Fruit fly (Drosophila melanogaster): Measurements from ENCODE around the gene CG14546.

The CG14546 gene

DNA sequence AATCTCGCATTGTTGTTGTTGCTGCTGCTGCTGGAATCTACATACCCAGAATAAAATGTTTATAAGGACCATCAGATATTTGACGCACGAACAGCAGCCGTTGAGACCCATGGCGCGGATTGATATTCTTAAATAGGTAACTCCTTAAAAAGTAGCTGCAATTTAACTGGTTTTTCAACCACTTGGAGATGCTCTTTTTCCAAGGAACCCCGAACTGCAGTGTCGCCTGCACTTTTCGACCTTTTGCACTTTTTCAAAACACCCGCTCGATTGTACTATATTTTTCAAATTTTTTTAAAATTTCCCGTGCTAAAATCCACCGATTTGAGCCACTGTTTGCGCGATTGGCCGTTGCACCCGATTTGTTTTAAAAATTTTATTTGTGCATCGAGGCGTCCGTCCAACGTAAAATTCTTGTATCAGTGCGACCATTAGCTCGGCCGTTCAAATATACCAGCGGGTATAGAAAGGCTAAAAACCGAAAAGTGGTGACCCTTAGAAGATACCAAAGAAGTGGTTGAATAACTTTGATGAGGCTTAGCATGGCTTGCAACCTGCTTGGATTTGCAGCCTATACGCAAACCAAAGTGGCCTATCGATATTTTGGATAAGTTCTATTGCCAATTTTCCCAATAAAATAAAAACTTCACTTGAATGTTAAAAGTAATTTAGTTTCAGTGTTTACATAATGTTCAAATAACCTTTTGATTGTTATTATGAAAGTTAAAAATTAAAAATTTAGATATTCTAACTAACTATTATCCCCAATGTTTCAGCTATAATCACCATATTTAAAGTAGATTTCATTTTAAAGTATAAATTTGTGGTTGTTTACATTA, 41.2 kb downstream of the CG14546 start, which contains the start of gene Tsp96F (continued):
- TF ChIP-seq sug (tag; optimal IDR thresholded peaks at IDR 0.05): no peak
- no peak for TF ChIP-seq CG6689 (GFP tag; IDR thresholded peaks at IDR 0.05)
- TF ChIP-seq CG3995 (GFP tag; optimal IDR thresholded peaks at IDR 0.05): peak; percentile 39
- no peak for TF ChIP-seq CG11695 (GFP tag; IDR thresholded peaks at IDR 0.05)
- TF ChIP-seq en (GFP tag; optimal IDR thresholded peaks at IDR 0.05): no peak
- TF ChIP-seq CG15696 (tag; optimal IDR thresholded peaks at IDR 0.05): peak; percentile 4
- TF ChIP-seq dmrt99B (tag; optimal IDR thresholded peaks at IDR 0.05): no peak
- no peak for TF ChIP-seq CG8924 (tag; optimal IDR thresholded peaks at IDR 0.05)
- no peak for TF ChIP-seq luna (GFP tag; optimal IDR thresholded peaks at IDR 0.05)
- TF ChIP-seq CG12219 (GFP tag; optimal IDR thresholded peaks at IDR 0.05): peak; percentile 6
- TF ChIP-seq lbe (GFP tag; optimal IDR thresholded peaks at IDR 0.05): no peak
- TF ChIP-seq toy (GFP tag; IDR thresholded peaks at IDR 0.05): no peak
- peak; percentile 71 for TF ChIP-seq Bgb (GFP tag; IDR thresholded peaks at IDR 0.05; ENCODE audit: partially characterized antibody)
- TF ChIP-seq CG12659 (GFP tag; optimal IDR thresholded peaks at IDR 0.05): peak; percentile 52
- peak; percentile 51; the same call in 1 of the 2 replicates for TF ChIP-seq chm (GFP tag; IDR thresholded peaks at IDR 0.05)
- TF ChIP-seq Med (GFP tag): peak; percentile 83
- TF ChIP-seq E2f1 (GFP tag; IDR thresholded peaks at IDR 0.05): no peak
- TF ChIP-seq CG11560 (tag; IDR thresholded peaks at IDR 0.05): no peak; the same call in 2 of the 3 replicates
- peak; percentile 87 for TF ChIP-seq CG9797 (GFP tag; optimal IDR thresholded peaks at IDR 0.05)
- TF ChIP-seq CG18764 (GFP tag; optimal IDR thresholded peaks at IDR 0.05): no peak
- no peak for TF ChIP-seq fu2 (GFP tag; optimal IDR thresholded peaks at IDR 0.05)
- TF ChIP-seq bowl (GFP tag; IDR thresholded peaks at IDR 0.05): no peak
- no peak for TF ChIP-seq Kr (GFP tag; optimal IDR thresholded peaks at IDR 0.05)
- TF ChIP-seq fru (optimal IDR thresholded peaks at IDR 0.05): no peak
- no peak for TF ChIP-seq Bdp1 (GFP tag; optimal IDR thresholded peaks at IDR 0.05)
- TF ChIP-seq mld (GFP tag; IDR thresholded peaks at IDR 0.05; ENCODE audit: partially characterized antibody): no peak
- TF ChIP-seq ato (GFP tag; IDR thresholded peaks at IDR 0.05; ENCODE audit: partially characterized antibody): peak; percentile 13; the same call in 1 of the 2 replicates
- no peak for TF ChIP-seq tgo (GFP tag; IDR thresholded peaks at IDR 0.05)
- no peak for TF ChIP-seq pros (GFP tag; optimal IDR thresholded peaks at IDR 0.05)
- TF ChIP-seq Elba2 (GFP tag; optimal IDR thresholded peaks at IDR 0.05): no peak
- no peak for TF ChIP-seq CG5245 (GFP tag; optimal IDR thresholded peaks at IDR 0.05)
- no peak for TF ChIP-seq tin (GFP tag; optimal IDR thresholded peaks at IDR 0.05)
- no peak for TF ChIP-seq Neu2 (GFP tag; optimal IDR thresholded peaks at IDR 0.05; ENCODE audit: borderline replicate concordance)
- TF ChIP-seq emc (GFP tag; optimal IDR thresholded peaks at IDR 0.05): no peak
- TF ChIP-seq knrl (GFP tag; IDR thresholded peaks at IDR 0.05; ENCODE audit: partially characterized antibody): no peak; the same call in 1 of the 3 replicates
- no peak for TF ChIP-seq yki (optimal IDR thresholded peaks at IDR 0.05)
- no peak for TF ChIP-seq ap (GFP tag; IDR thresholded peaks at IDR 0.05)
- no peak for TF ChIP-seq CG15269 (tag; optimal IDR thresholded peaks at IDR 0.05)
- TF ChIP-seq fd64A (GFP tag; optimal IDR thresholded peaks at IDR 0.05): no peak
- peak; percentile 4 for TF ChIP-seq CG17829 (tag; optimal IDR thresholded peaks at IDR 0.05)
- no peak for TF ChIP-seq CG10147 (GFP tag; optimal IDR thresholded peaks at IDR 0.05)
- peak in 1 of 2 experiments; percentile 9 for TF ChIP-seq dpn (GFP tag; optimal IDR thresholded peaks at IDR 0.05)
- no peak for TF ChIP-seq CG5953 (GFP tag; IDR thresholded peaks at IDR 0.05)
- peak; percentile 95 for TF ChIP-seq gfzf (GFP tag; optimal IDR thresholded peaks at IDR 0.05)
- TF ChIP-seq CG4360 (GFP tag; IDR thresholded peaks at IDR 0.05): no peak
- TF ChIP-seq chinmo (GFP tag; IDR thresholded peaks at IDR 0.05; ENCODE audit: partially characterized antibody): 0 out of 4 replicates have a peak, but pooled peaks have one; percentile 41
- no peak for TF ChIP-seq CG7786 (GFP tag; optimal IDR thresholded peaks at IDR 0.05)
- no peak for TF ChIP-seq CG11456 (GFP tag; IDR thresholded peaks at IDR 0.05)
- TF ChIP-seq sd (tag; optimal IDR thresholded peaks at IDR 0.05): peak; percentile 45
- TF ChIP-seq otp (GFP tag; IDR thresholded peaks at IDR 0.05): no peak

Measured in whole organism, embryonic.